Fruit fly (Drosophila melanogaster) whole organism, embryonic: ENCODE data around the gene yellow-e.

Experiments
- Abd-B ChIP-seq: fragments of 200-800 bp; sonication (Bioruptor generic); optimal IDR thresholded peaks from 2 replicates; lab custom pipeline; 2018; ENCODE audit warnings: missing biosample characterization, mild to moderate bottlenecking, missing genetic modification characterization, moderate library complexity
- Adf1 ChIP-seq: fragments of 200-800 bp; sonication (Bioruptor generic); IDR thresholded peaks from 2 replicates; pipeline ENCODE4 v1.3.6; 2022; ENCODE audit warnings: missing biosample characterization, missing genetic modification characterization
- CG10366 ChIP-seq: fragments of 200-800 bp; sonication (Bioruptor generic); IDR thresholded peaks from 2 replicates; pipeline ENCODE4 v1.3.6; 2022; ENCODE audit warnings: missing biosample characterization, missing genetic modification characterization
- CG10462 ChIP-seq: fragments of 200-800 bp; sonication (Bioruptor generic); optimal IDR thresholded peaks from 2 replicates; lab custom pipeline; 2016; ENCODE audit warnings: missing biosample characterization, missing genetic modification characterization
- CG10979 ChIP-seq: fragments of 200-800 bp; sonication (Bioruptor generic); optimal IDR thresholded peaks from 2 replicates; lab custom pipeline; 2018; ENCODE audit warnings: missing biosample characterization, mild to moderate bottlenecking, missing genetic modification characterization, moderate library complexity
- CG13296 ChIP-seq: fragments of 200-800 bp; sonication (Bioruptor generic); optimal IDR thresholded peaks from 3 replicates; lab custom pipeline; 2018; ENCODE audit warnings: missing biosample characterization, mild to moderate bottlenecking, missing genetic modification characterization
- CG14014 ChIP-seq: fragments of 200-800 bp; sonication (Bioruptor generic); IDR thresholded peaks from 2 replicates; pipeline ENCODE4 v1.3.6; 2022; ENCODE audit warnings: missing biosample characterization, missing genetic modification characterization
- CG14667 ChIP-seq: fragments of 200-800 bp; sonication (Bioruptor generic); IDR thresholded peaks from 2 replicates; pipeline ENCODE4 v1.3.6; 2022; ENCODE audit warnings: missing biosample characterization, missing genetic modification characterization
- CG15073 ChIP-seq: fragments of 200-800 bp; sonication (Bioruptor generic); optimal IDR thresholded peaks from 2 replicates; lab custom pipeline; 2016; ENCODE audit warnings: missing biosample characterization, missing genetic modification characterization
- CG15601 ChIP-seq: fragments of 200-800 bp; sonication (Bioruptor generic); optimal IDR thresholded peaks from 3 replicates; lab custom pipeline; 2019; ENCODE audit warnings: missing biosample characterization, mild to moderate bottlenecking, missing genetic modification characterization, moderate library complexity
- CG17359 ChIP-seq: fragments of 200-800 bp; sonication (Bioruptor generic); optimal IDR thresholded peaks from 3 replicates; lab custom pipeline; 2018; ENCODE audit warnings: missing biosample characterization, mild to moderate bottlenecking, missing genetic modification characterization, moderate library complexity
- CG17361 ChIP-seq: fragments of 200-800 bp; sonication (Bioruptor generic); IDR thresholded peaks from 3 replicates; pipeline ENCODE4 v1.3.6; 2022; ENCODE audit warnings: missing biosample characterization, missing genetic modification characterization
- CG30020 ChIP-seq: fragments of 200-800 bp; optimal IDR thresholded peaks from 2 replicates; lab custom pipeline; 2019; ENCODE audit warnings: missing biosample characterization, mild to moderate bottlenecking, missing genetic modification characterization, moderate library complexity
- CG30403 ChIP-seq: fragments of 200-800 bp; sonication (Bioruptor generic); optimal IDR thresholded peaks from 3 replicates; lab custom pipeline; 2016; ENCODE audit warnings: missing biosample characterization, missing genetic modification characterization
- CG4424 ChIP-seq: fragments of 200-800 bp; sonication (Bioruptor generic); optimal IDR thresholded peaks from 3 replicates; lab custom pipeline; 2016; ENCODE audit warnings: missing biosample characterization, missing genetic modification characterization
- CG4854 ChIP-seq: fragments of 200-800 bp; sonication (Bioruptor generic); optimal IDR thresholded peaks from 2 replicates; lab custom pipeline; 2016; ENCODE audit warnings: missing biosample characterization, missing genetic modification characterization, inconsistent platforms
- CG7357 ChIP-seq: fragments of 200-800 bp; sonication (Bioruptor generic); IDR thresholded peaks from 3 replicates; pipeline ENCODE4 v1.3.6; 2022; ENCODE audit warnings: missing biosample characterization, missing genetic modification characterization
- CG9727 ChIP-seq: fragments of 200-800 bp; sonication (Bioruptor generic); optimal IDR thresholded peaks from 3 replicates; lab custom pipeline; 2017; ENCODE audit warnings: missing biosample characterization, mild to moderate bottlenecking, missing genetic modification characterization
- D ChIP-seq, 2 experiments: fragments of 200-800 bp in 1 of 2; fragments of >200 bp in 1 of 2; sonication (Bioruptor generic) in 1 of 2; optimal IDR thresholded peaks; 2 replicates in 1 of 2; 3 replicates in 1 of 2; lab custom pipeline; 2017; ENCODE audit warnings: mild to moderate bottlenecking in 1 of 2, missing biosample characterization in 1 of 2, missing genetic modification characterization in 1 of 2, missing genetic modification reagents in 1 of 2
- Dad ChIP-seq: fragments of 200-800 bp; sonication (Bioruptor generic); optimal IDR thresholded peaks from 3 replicates; lab custom pipeline; 2016; ENCODE audit warnings: missing biosample characterization, missing genetic modification characterization
- Dip3 ChIP-seq: fragments of 200-800 bp; sonication (Bioruptor generic); optimal IDR thresholded peaks from 3 replicates; lab custom pipeline; 2016; ENCODE audit warnings: missing biosample characterization, missing genetic modification characterization
- Dll ChIP-seq: fragments of 200-800 bp; sonication (Bioruptor generic); IDR thresholded peaks from 4 replicates; pipeline ENCODE4 v1.3.6; 2022; ENCODE audit warnings: missing biosample characterization, missing genetic modification characterization; ENCODE audit not compliant: partially characterized antibody
- Drgx ChIP-seq: fragments of 200-800 bp; sonication (Bioruptor generic); IDR thresholded peaks from 2 replicates; pipeline ENCODE4 v1.3.6; 2022; ENCODE audit warnings: missing biosample characterization, missing genetic modification characterization
- Eip74EF ChIP-seq, 2 experiments: fragments of 200-800 bp in 1 of 2; fragments of >200 bp in 1 of 2; sonication (Bioruptor generic) in 1 of 2; optimal IDR thresholded peaks; 2 replicates each; lab custom pipeline; 2017 to 2019; ENCODE audit warnings: missing biosample characterization in 2 of 2, missing genetic modification characterization in 2 of 2, mild to moderate bottlenecking in 1 of 2, moderate library complexity in 1 of 2
- H2.0 ChIP-seq: fragments of 200-800 bp; sonication (Bioruptor generic); IDR thresholded peaks from 2 replicates; pipeline ENCODE4 v1.3.6; 2022; ENCODE audit warnings: missing biosample characterization, missing genetic modification characterization
- HLHmδ ChIP-seq: fragments of 200-800 bp; sonication (Bioruptor generic); optimal IDR thresholded peaks from 2 replicates; lab custom pipeline; 2018; ENCODE audit warnings: missing biosample characterization, mild to moderate bottlenecking, missing genetic modification characterization, moderate library complexity
- Six4 ChIP-seq: fragments of 200-800 bp; sonication (Bioruptor generic); optimal IDR thresholded peaks from 2 replicates; lab custom pipeline; 2016; ENCODE audit warnings: missing biosample characterization, missing genetic modification characterization
- Spps ChIP-seq: fragments of 200-800 bp; sonication (Bioruptor generic); optimal IDR thresholded peaks from 2 replicates; lab custom pipeline; 2018; ENCODE audit warnings: missing biosample characterization, mild to moderate bottlenecking, missing genetic modification characterization
- ase ChIP-seq: fragments of 200-800 bp; sonication (Bioruptor generic); IDR thresholded peaks from 3 replicates; pipeline ENCODE4 v1.3.6; 2022; ENCODE audit warnings: missing biosample characterization, missing genetic modification characterization
- bcd ChIP-seq: fragments of 200-800 bp; sonication (Bioruptor generic); optimal IDR thresholded peaks from 2 replicates; lab custom pipeline; 2017; ENCODE audit warnings: missing biosample characterization, mild to moderate bottlenecking, missing genetic modification characterization
- bowl ChIP-seq: fragments of 200-800 bp; sonication (Bioruptor generic); IDR thresholded peaks from 2 replicates; pipeline ENCODE4 v1.3.6; 2022; ENCODE audit warnings: missing biosample characterization, missing genetic modification characterization
- bsh ChIP-seq, 2 experiments: fragments of 200-800 bp; sonication (Bioruptor generic); optimal IDR thresholded peaks; 2 replicates each; lab custom pipeline; 2017 to 2018; ENCODE audit warnings: mild to moderate bottlenecking in 2 of 2, missing biosample characterization in 2 of 2, missing genetic modification characterization in 2 of 2, moderate library complexity in 1 of 2
- cg ChIP-seq: fragments of 200-800 bp; sonication (Bioruptor generic); optimal IDR thresholded peaks from 3 replicates; lab custom pipeline; 2019; ENCODE audit warnings: missing biosample characterization, mild to moderate bottlenecking, missing genetic modification characterization, moderate library complexity
- chif ChIP-seq, 2 experiments: fragments of 200-800 bp; sonication (Bioruptor generic); optimal IDR thresholded peaks; 3 replicates each; lab custom pipeline; 2016; ENCODE audit warnings: missing biosample characterization in 2 of 2, missing genetic modification characterization in 2 of 2
- dysf ChIP-seq: fragments of 200-800 bp; sonication (Bioruptor generic); IDR thresholded peaks from 3 replicates; pipeline ENCODE4 v1.3.6; 2022; ENCODE audit warnings: missing biosample characterization, missing genetic modification characterization
- emc ChIP-seq: fragments of 200-800 bp; sonication (Bioruptor generic); optimal IDR thresholded peaks from 2 replicates; lab custom pipeline; 2016; ENCODE audit warnings: missing biosample characterization, missing genetic modification characterization
- esg ChIP-seq: fragments of 200-800 bp; sonication (Bioruptor generic); conservative IDR thresholded peaks from 2 replicates; pipeline ENCODE4 v1.3.6; 2022; ENCODE audit warnings: missing biosample characterization, missing genetic modification characterization
- gce ChIP-seq: fragments of 200-800 bp; sonication (Bioruptor generic); IDR thresholded peaks from 3 replicates; pipeline ENCODE4 v1.3.6; 2022; ENCODE audit warnings: missing biosample characterization, missing genetic modification characterization
- gsb ChIP-seq: fragments of 200-800 bp; sonication (Bioruptor generic); IDR thresholded peaks from 2 replicates; pipeline ENCODE4 v1.3.6; 2022; ENCODE audit warnings: missing biosample characterization, missing genetic modification characterization
- kay ChIP-seq: fragments of 200-800 bp; sonication (Bioruptor generic); optimal IDR thresholded peaks from 2 replicates; lab custom pipeline; 2016; ENCODE audit warnings: missing biosample characterization, missing genetic modification characterization
- lab ChIP-seq: fragments of 200-800 bp; sonication (Bioruptor generic); optimal IDR thresholded peaks from 3 replicates; lab custom pipeline; 2017; ENCODE audit warnings: missing biosample characterization, missing genetic modification characterization, mild to moderate bottlenecking, moderate library complexity, missing genetic modification reagents
- pan ChIP-seq, 4 experiments: fragments of >200 bp in 3 of 4; fragments of 200-800 bp in 1 of 4; sonication (Bioruptor generic) in 1 of 4; optimal IDR thresholded peaks in 3 of 4; IDR thresholded peaks in 1 of 4; 2 replicates each; pipeline versions ENCODE4 v1.3.6 to Lab custom; 2017 to 2022; ENCODE audit warnings: missing biosample characterization in 2 of 4, missing genetic modification characterization in 2 of 4, mixed read lengths in 1 of 4
- peb ChIP-seq: fragments of 200-800 bp; sonication (Bioruptor generic); IDR thresholded peaks from 2 replicates; pipeline ENCODE4 v1.3.6; 2022; ENCODE audit warnings: missing biosample characterization, missing genetic modification characterization
- sd ChIP-seq: fragments of 200-800 bp; sonication (Bioruptor generic); optimal IDR thresholded peaks from 3 replicates; lab custom pipeline; 2018; ENCODE audit warnings: missing biosample characterization, mild to moderate bottlenecking, missing genetic modification characterization, moderate library complexity
- slp2 ChIP-seq: fragments of 200-800 bp; sonication (Bioruptor generic); optimal IDR thresholded peaks from 2 replicates; lab custom pipeline; 2016; ENCODE audit warnings: missing biosample characterization, missing genetic modification characterization
- stwl ChIP-seq: fragments of 200-800 bp; sonication (Bioruptor generic); optimal IDR thresholded peaks from 3 replicates; lab custom pipeline; 2018; ENCODE audit warnings: missing biosample characterization, mild to moderate bottlenecking, missing genetic modification characterization, moderate library complexity
- unc-4 ChIP-seq: fragments of 200-800 bp; sonication (Bioruptor generic); IDR thresholded peaks from 2 replicates; pipeline ENCODE4 v1.3.6; 2022; ENCODE audit warnings: missing biosample characterization, missing genetic modification characterization; ENCODE audit not compliant: partially characterized antibody
- zen ChIP-seq: fragments of 200-800 bp; sonication (Bioruptor generic); optimal IDR thresholded peaks from 3 replicates; lab custom pipeline; 2018; ENCODE audit warnings: missing biosample characterization, mild to moderate bottlenecking, missing genetic modification characterization, moderate library complexity

The yellow-e gene

dm6 chr3R:13425470-13426033 is 10.5 kb upstream of the yellow-e start, which contains the start of gene Act87E (continued):
- TF ChIP-seq pan (optimal IDR thresholded peaks at IDR 0.05; lab: Kevin White, UChicago) = no peak
- TF ChIP-seq pan (GFP tag; optimal IDR thresholded peaks at IDR 0.05 in 1 of 2, IDR thresholded peaks at IDR 0.05 in 1 of 2) = peak in 1 of 2 experiments; percentile 39
- peak; percentile 36 for TF ChIP-seq zen (tag; lab: Kevin White, UChicago)
- TF ChIP-seq HLHmδ = no peak
- TF ChIP-seq Dip3 = no peak
- peak; percentile 40 for TF ChIP-seq Six4
- peak; percentile 73 for TF ChIP-seq CG15601 (tag; lab: Kevin White, UChicago)
- TF ChIP-seq peb = no peak
- no peak for TF ChIP-seq Adf1 (GFP tag; lab: Robert Waterston, UW)
- no peak for TF ChIP-seq CG15073 (GFP tag; lab: Kevin White, UChicago)
- TF ChIP-seq CG30020 (tag; lab: Kevin White, UChicago) = peak; percentile 46
- 0 out of 2 replicates have a peak, but pooled peaks have one; percentile 32 for TF ChIP-seq CG10366
- TF ChIP-seq Drgx (GFP tag; lab: Robert Waterston, UW) = peak; percentile 13; the same call in 1 of the 2 replicates
- peak; percentile 63 for TF ChIP-seq bcd (GFP tag; lab: Kevin White, UChicago)
- peak; percentile 91 for TF ChIP-seq CG17361 (GFP tag; lab: Robert Waterston, UW)
- no peak for TF ChIP-seq ase (GFP tag; lab: Robert Waterston, UW)
- TF ChIP-seq CG4424 = peak; percentile 52
- TF ChIP-seq emc = no peak
- no peak for TF ChIP-seq Dll (GFP tag; lab: Robert Waterston, UW)
- TF ChIP-seq Eip74EF (GFP tag; optimal IDR thresholded peaks at IDR 0.05; lab: Kevin White, UChicago) = peak in 1 of 2 experiments; percentile 72
- TF ChIP-seq sd (tag; lab: Kevin White, UChicago) = peak; percentile 4
- TF ChIP-seq slp2 (GFP tag; lab: Kevin White, UChicago) = no peak
- TF ChIP-seq gce (GFP tag; lab: Robert Waterston, UW) = no peak
- peak; percentile 41; the same call in 1 of the 2 replicates for TF ChIP-seq esg (GFP tag; lab: Robert Waterston, UW)
- TF ChIP-seq CG10462 = no peak
- no peak for TF ChIP-seq kay (GFP tag; lab: Kevin White, UChicago)
- peak; percentile 79 for TF ChIP-seq CG30403 (GFP tag; lab: Kevin White, UChicago)
- TF ChIP-seq CG10979 (tag; lab: Kevin White, UChicago) = peak; percentile 89
- TF ChIP-seq lab (GFP tag; lab: Kevin White, UChicago) = peak; percentile 46
- peak in 1 of 2 experiments; percentile 68 for TF ChIP-seq bsh (GFP tag; optimal IDR thresholded peaks at IDR 0.05; lab: Kevin White, UChicago)
- peak; percentile 64 for TF ChIP-seq CG17359
- no peak for TF ChIP-seq CG14667 (GFP tag; lab: Robert Waterston, UW)
- peak; percentile 62; the same call in 2 of the 3 replicates for TF ChIP-seq CG7357 (GFP tag; lab: Robert Waterston, UW)
- TF ChIP-seq Spps (tag; lab: Kevin White, UChicago) = peak; percentile 41
- no peak for TF ChIP-seq chif (GFP tag; optimal IDR thresholded peaks at IDR 0.05; lab: Kevin White, UChicago)
- TF ChIP-seq CG14014 = 0 out of 2 replicates have a peak, but pooled peaks have one; percentile 19
- no peak for TF ChIP-seq unc-4 (GFP tag; lab: Robert Waterston, UW)
- no peak for TF ChIP-seq Dad (GFP tag; lab: Kevin White, UChicago)
- TF ChIP-seq cg (GFP tag; lab: Kevin White, UChicago) = peak; percentile 38
- no peak for TF ChIP-seq bowl (GFP tag; lab: Robert Waterston, UW)
- TF ChIP-seq Abd-B (GFP tag; lab: Kevin White, UChicago) = peak; percentile 55
- TF ChIP-seq D (optimal IDR thresholded peaks at IDR 0.05; lab: Kevin White, UChicago) = no peak
- TF ChIP-seq D (GFP tag; optimal IDR thresholded peaks at IDR 0.05; lab: Kevin White, UChicago) = peak; percentile 67
- TF ChIP-seq dysf = peak; percentile 65; the same call in 2 of the 3 replicates
- TF ChIP-seq CG13296 (GFP tag; lab: Kevin White, UChicago) = peak; percentile 62
- TF ChIP-seq H2.0 (GFP tag; lab: Robert Waterston, UW) = peak; percentile 32; the same call in 1 of the 2 replicates
- TF ChIP-seq gsb (GFP tag; lab: Robert Waterston, UW) = no peak
- TF ChIP-seq stwl = peak; percentile 3
- no peak for TF ChIP-seq CG4854 (GFP tag; lab: Kevin White, UChicago)
- TF ChIP-seq CG9727 (GFP tag; lab: Kevin White, UChicago) = peak; percentile 82
